Worm (Caenorhabditis elegans) whole organism, L2 larva: Measurements from ENCODE around the gene rib-1.

Experiments
- C34F6.9 ChIP-seq: fragments of 150-350 bp; optimal IDR thresholded peaks from 2 replicates; lab custom pipeline; 2014; ENCODE audit warnings: missing biosample characterization, missing genetic modification characterization
- F13H6.1 ChIP-seq: sonication (generic microtip); optimal IDR thresholded peaks from 2 replicates; lab custom pipeline; 2016; ENCODE audit warnings: missing genetic modification characterization, missing compliant biosample characterization
- Y55F3AM.14 ChIP-seq: fragments of 200-800 bp; sonication (Bioruptor generic); optimal IDR thresholded peaks from 2 replicates; lab custom pipeline; 2018; ENCODE audit warnings: mild to moderate bottlenecking, missing genetic modification characterization, missing compliant biosample characterization
- ZK546.5 ChIP-seq: sonication (generic microtip); optimal IDR thresholded peaks from 2 replicates; lab custom pipeline; 2017; ENCODE audit warnings: missing biosample characterization, missing genetic modification characterization
- alr-1 ChIP-seq: fragments of 150-350 bp; optimal IDR thresholded peaks from 2 replicates; lab custom pipeline; 2014; ENCODE audit warnings: missing biosample characterization, missing genetic modification characterization
- ama-1 ChIP-seq: fragments of 150-350 bp; optimal IDR thresholded peaks from 2 replicates; lab custom pipeline; 2018; ENCODE audit warnings: inconsistent platforms
- blmp-1 ChIP-seq: sonication (generic microtip); optimal IDR thresholded peaks from 2 replicates; lab custom pipeline; 2017; ENCODE audit warnings: missing genetic modification characterization, mild to moderate bottlenecking, missing compliant biosample characterization, antibody characterized with exemption, moderate library complexity; ENCODE audit not compliant: insufficient read depth
- ceh-16 ChIP-seq: fragments of 150-350 bp; optimal IDR thresholded peaks from 2 replicates; lab custom pipeline; 2014; ENCODE audit warnings: missing biosample characterization, missing genetic modification characterization
- crh-2 ChIP-seq: sonication (generic microtip); optimal IDR thresholded peaks from 2 replicates; lab custom pipeline; 2017; ENCODE audit warnings: missing biosample characterization, missing genetic modification characterization
- egl-27 ChIP-seq: sonication (generic microtip); optimal IDR thresholded peaks from 3 replicates; lab custom pipeline; 2017; ENCODE audit warnings: missing biosample characterization, missing genetic modification reagents, missing genetic modification characterization
- elt-1 ChIP-seq: fragments of 150-350 bp; optimal IDR thresholded peaks from 2 replicates; lab custom pipeline; 2014; ENCODE audit warnings: missing biosample characterization, missing genetic modification characterization
- fos-1 ChIP-seq: fragments of 150-350 bp; optimal IDR thresholded peaks from 2 replicates; lab custom pipeline; 2014; ENCODE audit warnings: missing biosample characterization, missing genetic modification characterization
- gmeb-1 ChIP-seq: fragments of 150-350 bp; optimal IDR thresholded peaks from 2 replicates; lab custom pipeline; 2014; ENCODE audit warnings: missing biosample characterization, missing genetic modification characterization
- lin-11 ChIP-seq: fragments of 150-350 bp; sonication (generic microtip); optimal IDR thresholded peaks from 2 replicates; lab custom pipeline; 2014; ENCODE audit warnings: missing biosample characterization, missing genetic modification characterization, inconsistent platforms, mixed read lengths
- lin-13 ChIP-seq: fragments of 150-350 bp; optimal IDR thresholded peaks from 2 replicates; lab custom pipeline; 2014; ENCODE audit warnings: missing biosample characterization, missing genetic modification reagents, missing genetic modification characterization
- lsy-2 ChIP-seq, 2 experiments: fragments of 150-350 bp in 1 of 2; sonication (generic microtip) in 1 of 2; optimal IDR thresholded peaks; 2 replicates each; lab custom pipeline; 2014 to 2017; ENCODE audit warnings: missing biosample characterization in 2 of 2, missing genetic modification characterization in 2 of 2
- mab-5 ChIP-seq: fragments of 150-350 bp; optimal IDR thresholded peaks from 2 replicates; lab custom pipeline; 2014; ENCODE audit warnings: missing biosample characterization, missing genetic modification characterization
- mdl-1 ChIP-seq, 2 experiments: fragments of 150-350 bp in 1 of 2; sonication (generic microtip) in 1 of 2; optimal IDR thresholded peaks; 2 replicates each; lab custom pipeline; 2017; ENCODE audit warnings: missing biosample characterization in 2 of 2, missing genetic modification characterization in 2 of 2
- nhr-10 ChIP-seq: sonication (generic microtip); optimal IDR thresholded peaks from 2 replicates; lab custom pipeline; 2017; ENCODE audit warnings: missing biosample characterization, missing genetic modification characterization
- nhr-12 ChIP-seq: fragments of 150-350 bp; optimal IDR thresholded peaks from 2 replicates; lab custom pipeline; 2014; ENCODE audit warnings: missing biosample characterization, missing genetic modification characterization
- nhr-129 ChIP-seq: fragments of 150-350 bp; optimal IDR thresholded peaks from 2 replicates; lab custom pipeline; 2014; ENCODE audit warnings: missing biosample characterization, missing genetic modification characterization
- nhr-21 ChIP-seq: fragments of 150-350 bp; optimal IDR thresholded peaks from 2 replicates; lab custom pipeline; 2014; ENCODE audit warnings: missing biosample characterization, missing genetic modification characterization
- nhr-237 ChIP-seq: fragments of 150-350 bp; optimal IDR thresholded peaks from 2 replicates; lab custom pipeline; 2014; ENCODE audit warnings: missing biosample characterization, missing genetic modification characterization
- nhr-25 ChIP-seq: fragments of 150-350 bp; sonication (generic microtip); optimal IDR thresholded peaks from 3 replicates; lab custom pipeline; 2014; ENCODE audit warnings: missing biosample characterization, missing genetic modification characterization
- nhr-77 ChIP-seq: fragments of 150-350 bp; optimal IDR thresholded peaks from 2 replicates; lab custom pipeline; 2014; ENCODE audit warnings: missing biosample characterization, missing genetic modification characterization
- peb-1 ChIP-seq: fragments of 150-350 bp; optimal IDR thresholded peaks from 2 replicates; lab custom pipeline; 2014; ENCODE audit warnings: missing biosample characterization, missing genetic modification characterization
- skn-1 ChIP-seq: sonication (generic microtip); optimal IDR thresholded peaks from 2 replicates; lab custom pipeline; 2017; ENCODE audit warnings: missing biosample characterization, missing genetic modification characterization
- sma-3 ChIP-seq: sonication (generic microtip); optimal IDR thresholded peaks from 2 replicates; lab custom pipeline; 2016; ENCODE audit warnings: missing genetic modification reagents, missing genetic modification characterization, missing compliant biosample characterization
- sma-9 ChIP-seq, 2 experiments: fragments of 150-350 bp in 1 of 2; sonication (generic microtip) in 1 of 2; optimal IDR thresholded peaks; 2 replicates each; lab custom pipeline; 2014 to 2016; ENCODE audit warnings: missing genetic modification characterization in 2 of 2, mild to moderate bottlenecking in 1 of 2, missing biosample characterization in 1 of 2, missing compliant biosample characterization in 1 of 2, missing genetic modification reagents in 1 of 2, moderate library complexity in 1 of 2
- unc-39 ChIP-seq: fragments of 150-350 bp; optimal IDR thresholded peaks from 2 replicates; lab custom pipeline; 2014; ENCODE audit warnings: missing biosample characterization, missing genetic modification characterization
- unc-55 ChIP-seq: fragments of 150-350 bp; sonication (generic microtip); optimal IDR thresholded peaks from 3 replicates; lab custom pipeline; 2014; ENCODE audit warnings: missing biosample characterization, missing genetic modification reagents, missing genetic modification characterization
- unc-62 ChIP-seq: fragments of 150-350 bp; optimal IDR thresholded peaks from 2 replicates; lab custom pipeline; 2014; ENCODE audit warnings: missing biosample characterization, missing genetic modification reagents, missing genetic modification characterization
- zag-1 ChIP-seq: fragments of 150-350 bp; optimal IDR thresholded peaks from 2 replicates; lab custom pipeline; 2014; ENCODE audit warnings: missing biosample characterization, missing genetic modification characterization
- ztf-1 ChIP-seq: fragments of 200-800 bp; sonication (Bioruptor generic); conservative IDR thresholded peaks from 2 replicates; pipeline ENCODE4 v1.3.6; 2022; ENCODE audit warnings: missing genetic modification characterization, missing compliant biosample characterization
- ztf-4 ChIP-seq: fragments of 150-350 bp; optimal IDR thresholded peaks from 2 replicates; lab custom pipeline; 2014; ENCODE audit warnings: missing biosample characterization, missing genetic modification characterization

rib-1 gene

DNA sequence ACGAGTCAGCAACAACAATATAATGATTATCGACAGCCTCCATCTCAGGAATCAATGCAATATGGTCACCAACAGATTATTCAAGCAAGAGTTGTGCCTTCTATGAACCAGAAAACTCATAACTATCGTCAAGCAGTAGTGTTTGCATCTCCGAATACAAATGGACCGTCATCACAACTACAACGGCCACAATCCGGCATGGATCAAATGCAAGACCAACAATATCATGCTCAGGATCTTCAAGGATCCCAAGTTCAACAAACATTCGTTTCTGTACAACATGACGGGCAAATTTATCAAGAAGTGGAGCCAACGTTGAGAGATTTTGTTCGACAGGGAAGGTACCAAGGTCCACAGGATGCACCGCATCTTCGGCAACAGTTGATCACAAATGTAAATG is 18.5 kb downstream of the rib-1 start:
- no peak for TF ChIP-seq nhr-237 (tag; lab: Kevin White, UChicago)
- TF ChIP-seq nhr-77 (tag; lab: Kevin White, UChicago), result no peak
- TF ChIP-seq ztf-4 (tag; lab: Kevin White, UChicago), result no peak
- TF ChIP-seq egl-27 (tag; lab: Kevin White, UChicago), result no peak
- TF ChIP-seq crh-2 (tag; lab: Kevin White, UChicago), result no peak
- no peak for TF ChIP-seq gmeb-1 (tag; lab: Kevin White, UChicago)
- TF ChIP-seq unc-39 (tag; lab: Kevin White, UChicago), result no peak
- no peak for TF ChIP-seq peb-1 (tag; lab: Kevin White, UChicago)
- no peak for TF ChIP-seq nhr-21 (tag; lab: Kevin White, UChicago)
- TF ChIP-seq sma-3 (GFP tag; lab: Kevin White, UChicago), result no peak
- TF ChIP-seq ZK546.5 (tag; lab: Kevin White, UChicago), result no peak
- TF ChIP-seq unc-55 (GFP tag; lab: Kevin White, UChicago), result no peak
- no peak for TF ChIP-seq mdl-1 (tag; optimal IDR thresholded peaks at IDR 0.05; lab: Kevin White, UChicago)
- TF ChIP-seq nhr-12 (tag; lab: Kevin White, UChicago), result no peak
- TF ChIP-seq zag-1 (tag; lab: Kevin White, UChicago), result no peak

DNA sequence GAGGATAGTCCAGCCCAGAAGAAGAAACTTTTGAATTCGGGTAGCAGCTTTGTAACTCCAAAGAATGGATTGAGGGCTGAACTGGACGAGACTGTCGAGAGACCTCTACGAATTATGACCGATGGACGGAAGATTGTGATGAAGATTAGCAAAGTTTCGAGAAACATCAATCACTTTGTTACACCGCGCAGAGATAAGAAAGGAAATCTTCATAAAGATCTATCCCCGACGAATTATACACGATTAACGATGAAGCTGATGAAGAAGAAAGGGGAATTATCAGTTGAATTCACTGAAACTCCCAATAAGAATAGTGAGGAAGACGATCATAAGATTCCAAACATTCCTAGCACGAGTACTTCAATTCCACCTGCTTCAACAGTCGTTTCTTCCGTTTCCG is 21.1 kb downstream of the rib-1 start:
- TF ChIP-seq unc-39 (tag; lab: Kevin White, UChicago) (no peak), nhr-10 (tag; lab: Kevin White, UChicago) (no peak), ceh-16 (tag; lab: Kevin White, UChicago) (peak; percentile 7), elt-1 (tag; lab: Kevin White, UChicago) (peak; percentile 47), mab-5 (no peak)

DNA sequence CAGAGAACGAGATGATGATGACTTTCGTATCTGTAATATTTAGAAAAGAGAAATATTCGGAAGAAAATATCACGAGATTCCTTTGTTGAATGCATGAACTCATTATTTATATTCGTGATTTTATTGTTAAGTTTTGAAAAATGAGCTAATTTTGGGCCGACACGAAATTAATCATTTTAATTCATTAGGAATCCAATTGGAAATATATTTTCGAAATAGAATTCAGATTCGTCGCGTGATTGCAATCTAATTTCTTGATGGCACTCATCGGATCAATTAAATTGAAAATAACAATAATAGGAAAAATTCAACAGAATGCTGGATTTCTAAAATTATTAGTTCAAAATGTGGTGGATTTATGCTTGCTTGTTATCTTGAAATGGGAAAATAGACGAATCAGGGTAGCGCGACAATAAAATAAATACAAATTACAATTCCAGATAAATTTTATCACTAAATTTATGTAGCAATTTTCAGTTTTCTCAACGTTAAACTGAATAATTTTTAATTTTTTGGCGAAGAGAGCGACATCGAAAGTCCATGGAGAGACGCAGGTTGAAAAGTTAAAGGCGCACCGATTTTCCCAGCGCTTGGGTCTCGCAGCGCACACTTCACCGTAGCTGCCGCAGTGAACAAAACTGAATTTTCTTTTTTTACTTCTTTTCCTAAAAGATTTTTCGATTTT is 23.3 kb downstream of the rib-1 start:
- peak; percentile 46 for TF ChIP-seq sma-3 (GFP tag; lab: Kevin White, UChicago)
- peak; percentile 51 for TF ChIP-seq sma-9 (GFP tag; optimal IDR thresholded peaks at IDR 0.05; lab: Kevin White, UChicago)
- TF ChIP-seq sma-9 (tag; optimal IDR thresholded peaks at IDR 0.05; lab: Kevin White, UChicago), result no peak
- no peak for TF ChIP-seq alr-1 (tag; lab: Kevin White, UChicago)
- peak; percentile 32 for TF ChIP-seq ztf-4 (tag; lab: Kevin White, UChicago)
- peak; percentile 23 for TF ChIP-seq fos-1 (tag; lab: Kevin White, UChicago)
- TF ChIP-seq F13H6.1 (tag; lab: Kevin White, UChicago), result peak; percentile 40
- peak; percentile 57 to 94 for TF ChIP-seq lsy-2 (tag; optimal IDR thresholded peaks at IDR 0.05; lab: Kevin White, UChicago)
- TF ChIP-seq nhr-21 (tag; lab: Kevin White, UChicago), result peak; percentile 4
- TF ChIP-seq nhr-237 (tag; lab: Kevin White, UChicago), result no peak
- TF ChIP-seq nhr-77 (tag; lab: Kevin White, UChicago), result no peak
- TF ChIP-seq ztf-1, result no peak
- TF ChIP-seq ama-1, result peak; percentile 39
- TF ChIP-seq nhr-25 (tag; lab: Kevin White, UChicago), result peak; percentile 50
- peak; percentile 57 for TF ChIP-seq crh-2 (tag; lab: Kevin White, UChicago)
- TF ChIP-seq unc-62 (GFP tag; lab: Kevin White, UChicago), result no peak
- peak; percentile 49 for TF ChIP-seq skn-1 (tag; lab: Kevin White, UChicago)
- TF ChIP-seq C34F6.9, result peak; percentile 79
- TF ChIP-seq Y55F3AM.14 (GFP tag; lab: Kevin White, UChicago), result peak; percentile 21
- TF ChIP-seq ZK546.5 (tag; lab: Kevin White, UChicago), result peak; percentile 26
- TF ChIP-seq blmp-1 (tag; lab: Kevin White, UChicago), result peak; percentile 26
- TF ChIP-seq lin-13 (GFP tag; lab: Kevin White, UChicago), result peak; percentile 65
- TF ChIP-seq unc-55 (GFP tag; lab: Kevin White, UChicago), result peak; percentile 92
- peak; percentile 81 for TF ChIP-seq lin-11
- TF ChIP-seq nhr-12 (tag; lab: Kevin White, UChicago), result no peak
- no peak for TF ChIP-seq peb-1 (tag; lab: Kevin White, UChicago)
- TF ChIP-seq gmeb-1 (tag; lab: Kevin White, UChicago), result peak; percentile 75
- TF ChIP-seq nhr-129 (tag; lab: Kevin White, UChicago), result peak; percentile 63
